Fruit fly (Drosophila melanogaster) whole organism, prepupa: Measurements from ENCODE around the gene CG14545.

Source experiments
- CG11294 ChIP-seq: fragments of 200-800 bp; sonication (Bioruptor generic); IDR thresholded peaks from 2 replicates; pipeline ENCODE4 v1.3.6; 2022; ENCODE audit warnings: missing biosample characterization, missing genetic modification characterization
- CG16779 ChIP-seq: fragments of 200-800 bp; sonication (Bioruptor generic); optimal IDR thresholded peaks from 3 replicates; lab custom pipeline; 2017; ENCODE audit warnings: missing biosample characterization, mild to moderate bottlenecking, missing genetic modification characterization
- CG6808 ChIP-seq: fragments of 200-800 bp; sonication (Bioruptor generic); optimal IDR thresholded peaks from 3 replicates; lab custom pipeline; 2017; ENCODE audit warnings: missing biosample characterization, missing genetic modification characterization, mild to moderate bottlenecking, moderate library complexity, missing genetic modification reagents
- CG7368 ChIP-seq: fragments of 200-800 bp; sonication (Bioruptor generic); optimal IDR thresholded peaks from 3 replicates; lab custom pipeline; 2016; ENCODE audit warnings: missing biosample characterization, missing genetic modification characterization
- CG8119 ChIP-seq: fragments of 200-800 bp; sonication (Bioruptor generic); IDR thresholded peaks from 3 replicates; pipeline ENCODE4 v1.3.6; 2022; ENCODE audit warnings: missing biosample characterization, missing genetic modification characterization
- CG8319 ChIP-seq: fragments of 200-800 bp; sonication (Bioruptor generic); optimal IDR thresholded peaks from 3 replicates; lab custom pipeline; 2016; ENCODE audit warnings: missing biosample characterization, missing genetic modification characterization
- Ets21C ChIP-seq: fragments of 200-800 bp; sonication (Bioruptor generic); optimal IDR thresholded peaks from 3 replicates; lab custom pipeline; 2016; ENCODE audit warnings: missing biosample characterization, missing genetic modification characterization
- Gug ChIP-seq: fragments of 200-800 bp; sonication (Bioruptor generic); IDR thresholded peaks from 2 replicates; pipeline ENCODE4 v1.3.6; 2022; ENCODE audit warnings: missing biosample characterization, missing genetic modification characterization
- Met ChIP-seq: fragments of 200-800 bp; sonication (Bioruptor generic); optimal IDR thresholded peaks from 3 replicates; lab custom pipeline; 2016; ENCODE audit warnings: missing biosample characterization, missing genetic modification characterization
- Sox102F ChIP-seq: fragments of 200-800 bp; sonication (Bioruptor generic); optimal IDR thresholded peaks from 2 replicates; lab custom pipeline; 2016; ENCODE audit warnings: missing biosample characterization, mild to moderate bottlenecking, missing genetic modification characterization
- Sox15 ChIP-seq: fragments of 200-800 bp; sonication (Bioruptor generic); optimal IDR thresholded peaks from 3 replicates; lab custom pipeline; 2016; ENCODE audit warnings: missing biosample characterization, missing genetic modification characterization
- fd59A ChIP-seq: fragments of 200-800 bp; sonication (Bioruptor generic); optimal IDR thresholded peaks from 2 replicates; lab custom pipeline; 2017; ENCODE audit warnings: missing biosample characterization, mild to moderate bottlenecking, missing genetic modification characterization, missing genetic modification reagents
- fkh ChIP-seq: fragments of 200-800 bp; sonication (Bioruptor generic); optimal IDR thresholded peaks from 3 replicates; lab custom pipeline; 2017; ENCODE audit warnings: missing biosample characterization, mild to moderate bottlenecking, missing genetic modification characterization, moderate library complexity
- lz ChIP-seq: fragments of 200-800 bp; sonication (Bioruptor generic); optimal IDR thresholded peaks from 3 replicates; lab custom pipeline; 2016; ENCODE audit warnings: missing biosample characterization, missing genetic modification characterization
- pdm3 ChIP-seq: fragments of 200-800 bp; sonication (Bioruptor generic); optimal IDR thresholded peaks from 3 replicates; lab custom pipeline; 2016; ENCODE audit warnings: missing biosample characterization, missing genetic modification characterization
- ss ChIP-seq, 2 experiments: fragments of 200-800 bp; sonication (Bioruptor generic); optimal IDR thresholded peaks; 2 replicates in 1 of 2; 3 replicates in 1 of 2; lab custom pipeline; 2017 to 2018; ENCODE audit warnings: mild to moderate bottlenecking in 2 of 2, missing biosample characterization in 2 of 2, missing genetic modification characterization in 2 of 2, moderate library complexity in 1 of 2
- svp ChIP-seq: fragments of 200-800 bp; sonication (Bioruptor generic); peaks from one replicate; lab custom pipeline; 2016; ENCODE audit warnings: missing biosample characterization, missing genetic modification characterization
- topi ChIP-seq: fragments of 200-800 bp; sonication (Bioruptor generic); optimal IDR thresholded peaks from 3 replicates; lab custom pipeline; 2016; ENCODE audit warnings: missing biosample characterization, missing genetic modification characterization

The CG14545 gene

dm6 chr3R:25806145-25806544 lies 44.9 kb downstream of the CG14545 start, which contains the start of gene BG642167:
Gene BG642167, plus strand, starts transcription at chr3R:25806445.
- TF ChIP-seq Sox15 (GFP tag; lab: Kevin White, UChicago) (no peak), ss (GFP tag; optimal IDR thresholded peaks at IDR 0.05; lab: Kevin White, UChicago) (no peak), Sox102F (GFP tag; lab: Kevin White, UChicago) (no peak), pdm3 (GFP tag; lab: Kevin White, UChicago) (no peak), CG8119 (GFP tag; lab: Robert Waterston, UW) (no peak), fkh (GFP tag; lab: Kevin White, UChicago) (no peak), CG11294 (GFP tag; lab: Robert Waterston, UW) (no peak), CG6808 (no peak), Gug (GFP tag; lab: Robert Waterston, UW) (no peak), topi (GFP tag; lab: Kevin White, UChicago) (no peak), Met (GFP tag; lab: Kevin White, UChicago) (no peak), CG16779 (tag; lab: Kevin White, UChicago) (no peak), CG8319 (no peak), Ets21C (GFP tag; lab: Kevin White, UChicago) (no peak), svp (no peak), fd59A (GFP tag; lab: Kevin White, UChicago) (no peak), lz (GFP tag; lab: Kevin White, UChicago) (no peak), CG7368 (GFP tag; lab: Kevin White, UChicago) (no peak)
